Fruit fly (Drosophila melanogaster): ENCODE results near the gene Lkb1.

- TF ChIP-seq CTCF (optimal IDR thresholded peaks at IDR 0.05) (no peak), CG8478 (optimal IDR thresholded peaks at IDR 0.05) (no peak)
Measured at dm6 chr3R:13720798-13721197, 44.4 kb downstream of the Lkb1 start.
